Worm (Caenorhabditis elegans): Measurements from ENCODE around the gene F54C8.1.

Gene F54C8.1

DNA sequence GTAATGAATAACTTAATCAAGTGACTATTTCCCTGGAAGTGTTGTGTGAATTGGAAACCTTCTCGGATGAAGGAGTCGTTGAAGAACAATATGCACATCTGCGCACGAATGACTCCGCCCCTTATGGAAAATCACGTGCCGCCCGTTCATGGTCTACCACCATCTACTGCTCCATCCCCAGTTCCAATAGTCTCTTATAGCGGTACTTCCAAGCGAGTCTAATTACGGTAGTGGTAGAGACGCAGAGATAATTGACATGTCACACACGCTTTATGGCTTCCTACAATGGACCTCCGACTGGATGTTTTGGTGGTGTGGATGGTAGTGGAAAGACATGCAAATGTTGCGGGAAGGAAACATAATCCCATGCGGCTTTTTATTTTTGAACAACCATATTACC lies 11.4 kb downstream of the F54C8.1 start:
- TF ChIP-seq snpc-3.4 (tag; optimal IDR thresholded peaks at IDR 0.05) (no peak), let-607 (tag; optimal IDR thresholded peaks at IDR 0.05) (no peak), F39B2.1 (GFP tag; IDR thresholded peaks at IDR 0.05) (no peak), F37B4.10 (GFP tag; IDR thresholded peaks at IDR 0.05) (no peak), ztf-25 (GFP tag; IDR thresholded peaks at IDR 0.05) (no peak), egl-44 (GFP tag; IDR thresholded peaks at IDR 0.05) (no peak), gei-17 (GFP tag; optimal IDR thresholded peaks at IDR 0.05) (no peak), pha-4 (tag; optimal IDR thresholded peaks at IDR 0.05) (no peak)

DNA sequence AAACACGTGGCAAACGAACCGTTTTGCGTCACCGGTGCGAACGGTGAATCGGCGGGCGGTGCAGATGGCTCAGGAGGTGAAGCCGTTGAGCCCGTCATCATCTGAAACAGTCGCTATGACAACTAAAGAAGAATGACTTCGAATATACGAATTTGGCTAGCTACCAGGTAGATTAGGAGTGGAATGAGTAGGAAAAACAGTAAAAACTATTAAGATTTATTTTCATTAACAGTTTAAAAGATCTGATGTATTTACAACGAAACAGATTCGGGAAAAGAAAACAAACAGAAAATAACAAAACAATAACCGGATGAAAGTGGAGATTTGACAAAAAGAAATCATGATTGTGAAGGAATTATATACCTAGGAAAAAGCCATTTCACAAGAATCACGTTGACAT lies 14.5 kb downstream of the F54C8.1 start, which contains the start of gene F54C8.7:
F54C8.7 (minus strand) TSS at position 101 of the 400 bp plus-strand sequence.
- TF ChIP-seq Y95B8A.8 (GFP tag; IDR thresholded peaks at IDR 0.05) (0 out of 2 replicates have a peak, but pooled peaks have one; percentile 11), lag-1 (GFP tag; IDR thresholded peaks at IDR 0.05) (no peak)

ce11 chrIII:9454730-9455129 lies 15.2 kb downstream of the F54C8.1 start:
- no peak for TF ChIP-seq F33H1.4 (GFP tag; IDR thresholded peaks at IDR 0.05)
- no peak for TF ChIP-seq lir-1 (GFP tag; conservative IDR thresholded peaks at IDR 0.05)
- no peak for TF ChIP-seq fkh-3 (tag; optimal IDR thresholded peaks at IDR 0.05)
- TF ChIP-seq cebp-2 (GFP tag; IDR thresholded peaks at IDR 0.05) = no peak
- TF ChIP-seq F23B12.7 (tag; optimal IDR thresholded peaks at IDR 0.05; ENCODE audit: insufficient read depth) = no peak
- no peak for TF ChIP-seq nfya-2 (GFP tag; IDR thresholded peaks at IDR 0.05)
- TF ChIP-seq cebp-1 (GFP tag; IDR thresholded peaks at IDR 0.05) = peak; percentile 50; the same call in 1 of the 2 replicates
- TF ChIP-seq cebp-1 (tag; optimal IDR thresholded peaks at IDR 0.05) = peak; percentile 91

DNA sequence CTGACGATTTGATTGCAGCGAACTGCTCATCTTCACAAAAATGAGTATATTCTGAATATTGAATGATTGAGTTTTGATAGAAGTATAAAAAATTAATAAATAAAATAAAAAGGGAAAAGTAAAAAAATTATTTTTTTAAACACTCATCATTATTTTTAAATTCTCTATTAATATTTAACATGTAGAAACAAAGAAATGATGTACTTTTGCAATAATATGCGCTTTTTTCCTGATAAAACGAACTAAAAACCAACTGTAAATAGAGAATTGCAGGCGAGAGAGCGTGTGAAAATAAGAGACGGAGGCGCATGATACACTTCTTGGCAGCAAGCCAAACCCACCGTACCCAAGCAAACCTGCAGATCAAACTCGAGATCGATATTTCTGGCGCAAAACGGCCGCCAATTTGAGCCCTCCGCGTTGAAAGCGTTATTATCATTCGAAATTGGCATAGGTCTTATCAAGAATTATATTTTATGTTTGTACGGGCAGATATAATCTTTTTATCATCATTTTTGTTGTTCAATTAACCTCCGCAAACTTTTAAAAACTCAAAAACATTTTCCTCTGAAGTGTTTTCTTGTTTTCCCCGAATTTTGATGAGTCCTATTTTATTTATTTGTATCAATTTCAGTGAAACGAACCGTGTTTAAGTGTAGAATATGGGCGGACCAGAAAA lies 16.6 kb downstream of the F54C8.1 start, which contains the start of the genes rheb-1 and spk-1:
rheb-1 (minus strand) TSS at position 51 of the 679 bp plus-strand sequence.
spk-1 (plus strand) TSS at position 629 of the 679 bp plus-strand sequence.
- TF ChIP-seq ztf-22 (GFP tag; optimal IDR thresholded peaks at IDR 0.05) = peak; percentile 87
- TF ChIP-seq B0336.3 (GFP tag; IDR thresholded peaks at IDR 0.05) = peak; percentile 87
- TF ChIP-seq snpc-4 (GFP tag; optimal IDR thresholded peaks at IDR 0.05) = peak; percentile 27
- TF ChIP-seq snpc-4 (tag; optimal IDR thresholded peaks at IDR 0.05) = peak; percentile 66 to 75 (median 72)
- peak; percentile 70 for TF ChIP-seq tbp1 (GFP tag; optimal IDR thresholded peaks at IDR 0.05)
- no peak for TF ChIP-seq F57A8.1 (GFP tag; optimal IDR thresholded peaks at IDR 0.05)
- no peak for TF ChIP-seq Y53F4B.3 (GFP tag; IDR thresholded peaks at IDR 0.05)
- 0 out of 2 replicates have a peak, but pooled peaks have one; percentile 51 for TF ChIP-seq B0019.2 (GFP tag; conservative IDR thresholded peaks at IDR 0.05)
- TF ChIP-seq somi-1 (GFP tag; optimal IDR thresholded peaks at IDR 0.05) = peak; percentile 76
- TF ChIP-seq chd-7 (tag; optimal IDR thresholded peaks at IDR 0.05) = peak; percentile 75
- TF ChIP-seq die-1 (tag; optimal IDR thresholded peaks at IDR 0.05) = no peak
- TF ChIP-seq pha-4 (tag; optimal IDR thresholded peaks at IDR 0.05) = peak; percentile 33
- TF ChIP-seq nfyb-1 (GFP tag; IDR thresholded peaks at IDR 0.05) = peak; percentile 92
- no peak for TF ChIP-seq hlh-26 (GFP tag; conservative IDR thresholded peaks at IDR 0.05)
- TF ChIP-seq tbx-9 (tag; optimal IDR thresholded peaks at IDR 0.05; ENCODE audit: borderline replicate concordance) = no peak
- peak; percentile 92 for TF ChIP-seq attf-5 (GFP tag; optimal IDR thresholded peaks at IDR 0.05)
- peak; percentile 79 for TF ChIP-seq ets-4 (GFP tag; optimal IDR thresholded peaks at IDR 0.05)
- TF ChIP-seq atf-7 (tag; optimal IDR thresholded peaks at IDR 0.05) = peak; percentile 83
- TF ChIP-seq snpc-3.4 (tag; optimal IDR thresholded peaks at IDR 0.05) = peak; percentile 82
- TF ChIP-seq unc-62 (GFP tag; optimal IDR thresholded peaks at IDR 0.05) = peak; percentile 63
- TF ChIP-seq snpc-1.1 (tag; optimal IDR thresholded peaks at IDR 0.05; ENCODE audit: insufficient read depth) = no peak
- TF ChIP-seq dpl-1 (GFP tag; optimal IDR thresholded peaks at IDR 0.05) = peak; percentile 51
- no peak for TF ChIP-seq nhr-179 (tag; optimal IDR thresholded peaks at IDR 0.05)
- TF ChIP-seq him-1 (tag; optimal IDR thresholded peaks at IDR 0.05) = no peak
- TF ChIP-seq nhr-90 (tag; optimal IDR thresholded peaks at IDR 0.05) = peak; percentile 56
- TF ChIP-seq lin-26 (GFP tag; IDR thresholded peaks at IDR 0.05) = peak; percentile 60; the same call in 1 of the 2 replicates
- TF ChIP-seq F22D6.2 (tag; optimal IDR thresholded peaks at IDR 0.05) = peak; percentile 13
